Fruit fly (Drosophila melanogaster) whole organism, embryonic: ENCODE measurements around the gene Ubi-p5E.

Source experiments
- Adf1 ChIP-seq: fragments of 200-800 bp; sonication (Bioruptor generic); IDR thresholded peaks from 2 replicates; pipeline ENCODE4 v1.3.6; 2022; ENCODE audit warnings: missing biosample characterization, missing genetic modification characterization
- Bdp1 ChIP-seq: fragments of 200-800 bp; sonication (Bioruptor generic); optimal IDR thresholded peaks from 3 replicates; lab custom pipeline; 2016; ENCODE audit warnings: missing biosample characterization, missing genetic modification characterization
- CG10267 ChIP-seq: fragments of 200-800 bp; sonication (Bioruptor generic); optimal IDR thresholded peaks from 2 replicates; lab custom pipeline; 2018; ENCODE audit warnings: missing biosample characterization, mild to moderate bottlenecking, missing genetic modification characterization, moderate library complexity
- CG10321 ChIP-seq: fragments of 200-800 bp; sonication (Bioruptor generic); IDR thresholded peaks from 2 replicates; pipeline ENCODE4 v1.3.6; 2022; ENCODE audit warnings: missing biosample characterization, missing genetic modification characterization
- CG10431 ChIP-seq: fragments of 200-800 bp; sonication (Bioruptor generic); optimal IDR thresholded peaks from 3 replicates; lab custom pipeline; 2018; ENCODE audit warnings: missing biosample characterization, mild to moderate bottlenecking, missing genetic modification characterization
- CG11723 ChIP-seq: fragments of 200-800 bp; sonication (Bioruptor generic); optimal IDR thresholded peaks from 2 replicates; lab custom pipeline; 2017; ENCODE audit warnings: missing biosample characterization, mild to moderate bottlenecking, missing genetic modification characterization
- CG12071 ChIP-seq: fragments of 200-800 bp; sonication (Bioruptor generic); optimal IDR thresholded peaks from 3 replicates; lab custom pipeline; 2018; ENCODE audit warnings: missing biosample characterization, mild to moderate bottlenecking, missing genetic modification characterization
- CG12744 ChIP-seq: fragments of 200-800 bp; sonication (Bioruptor generic); optimal IDR thresholded peaks from 2 replicates; lab custom pipeline; 2016; ENCODE audit warnings: missing biosample characterization, missing genetic modification characterization
- CG13296 ChIP-seq: fragments of 200-800 bp; sonication (Bioruptor generic); optimal IDR thresholded peaks from 3 replicates; lab custom pipeline; 2018; ENCODE audit warnings: missing biosample characterization, mild to moderate bottlenecking, missing genetic modification characterization
- CG13624 ChIP-seq: fragments of 200-800 bp; sonication (Bioruptor generic); optimal IDR thresholded peaks from 2 replicates; lab custom pipeline; 2016; ENCODE audit warnings: missing biosample characterization, missing genetic modification characterization
- CG14441 ChIP-seq: fragments of 200-800 bp; sonication (Bioruptor generic); IDR thresholded peaks from 2 replicates; pipeline ENCODE4 v1.3.6; 2022; ENCODE audit warnings: missing biosample characterization, missing genetic modification characterization
- CG1529 ChIP-seq: fragments of 200-800 bp; sonication (Bioruptor generic); optimal IDR thresholded peaks from 3 replicates; lab custom pipeline; 2018; ENCODE audit warnings: missing biosample characterization, missing genetic modification characterization
- CG15601 ChIP-seq: fragments of 200-800 bp; sonication (Bioruptor generic); optimal IDR thresholded peaks from 3 replicates; lab custom pipeline; 2019; ENCODE audit warnings: missing biosample characterization, mild to moderate bottlenecking, missing genetic modification characterization, moderate library complexity
- CG16779 ChIP-seq: fragments of 200-800 bp; sonication (Bioruptor generic); IDR thresholded peaks from 2 replicates; pipeline ENCODE4 v1.3.6; 2022; ENCODE audit warnings: missing biosample characterization, missing genetic modification characterization
- CG17568 ChIP-seq: fragments of 200-800 bp; sonication (Bioruptor generic); optimal IDR thresholded peaks from 2 replicates; lab custom pipeline; 2018; ENCODE audit warnings: missing biosample characterization, mild to moderate bottlenecking, missing genetic modification characterization, moderate library complexity
- CG33213 ChIP-seq: fragments of 200-800 bp; sonication (Bioruptor generic); optimal IDR thresholded peaks from 3 replicates; lab custom pipeline; 2016; ENCODE audit warnings: missing biosample characterization, missing genetic modification characterization
- CG34224 ChIP-seq: fragments of 200-800 bp; sonication (Bioruptor generic); IDR thresholded peaks from 3 replicates; pipeline ENCODE4 v1.3.6; 2022; ENCODE audit warnings: missing biosample characterization, missing genetic modification characterization; ENCODE audit not compliant: partially characterized antibody
- CG3726 ChIP-seq: fragments of 200-800 bp; sonication (Bioruptor generic); IDR thresholded peaks from 3 replicates; pipeline ENCODE4, ENCODE4 v1.3.6; 2022; ENCODE audit warnings: missing biosample characterization, missing genetic modification characterization
- CG4282 ChIP-seq: fragments of 200-800 bp; sonication (Bioruptor generic); optimal IDR thresholded peaks from 2 replicates; lab custom pipeline; 2016; ENCODE audit warnings: missing biosample characterization, missing genetic modification characterization
- CG4617 ChIP-seq: fragments of 200-800 bp; sonication (Bioruptor generic); optimal IDR thresholded peaks from 3 replicates; lab custom pipeline; 2016; ENCODE audit warnings: missing biosample characterization, missing genetic modification characterization, borderline replicate concordance
- CG6689 ChIP-seq: fragments of 200-800 bp; sonication (Bioruptor generic); IDR thresholded peaks from 2 replicates; pipeline ENCODE4 v1.3.6; 2022; ENCODE audit warnings: missing biosample characterization, missing genetic modification characterization
- CG7556 ChIP-seq: fragments of 200-800 bp; sonication (Bioruptor generic); optimal IDR thresholded peaks from 2 replicates; lab custom pipeline; 2017; ENCODE audit warnings: missing biosample characterization, mild to moderate bottlenecking, missing genetic modification characterization
- CG7987 ChIP-seq: fragments of 200-800 bp; sonication (Bioruptor generic); optimal IDR thresholded peaks from 2 replicates; lab custom pipeline; 2018; ENCODE audit warnings: missing biosample characterization, mild to moderate bottlenecking, missing genetic modification characterization, moderate library complexity
- CG8290 ChIP-seq, 3 experiments: fragments of 200-800 bp; sonication (Bioruptor generic); optimal IDR thresholded peaks; 2 replicates each; lab custom pipeline; 2016 to 2019; ENCODE audit warnings: missing biosample characterization in 3 of 3, missing genetic modification characterization in 3 of 3, mild to moderate bottlenecking in 2 of 3, moderate library complexity in 1 of 3
- CG8388 ChIP-seq: fragments of 200-800 bp; sonication (Bioruptor generic); optimal IDR thresholded peaks from 2 replicates; lab custom pipeline; 2019; ENCODE audit warnings: missing biosample characterization, mild to moderate bottlenecking, missing genetic modification characterization, moderate library complexity
- Chrac-16 ChIP-seq: fragments of 200-800 bp; sonication (Bioruptor generic); optimal IDR thresholded peaks from 3 replicates; lab custom pipeline; 2016; ENCODE audit warnings: missing biosample characterization, missing genetic modification characterization
- Gsc ChIP-seq: fragments of 200-800 bp; sonication (Bioruptor generic); IDR thresholded peaks from 2 replicates; pipeline ENCODE4 v1.3.6; 2022; ENCODE audit warnings: missing biosample characterization, missing genetic modification characterization
- H15 ChIP-seq: fragments of 200-800 bp; sonication (Bioruptor generic); IDR thresholded peaks from 3 replicates; pipeline ENCODE4 v1.3.6; 2022; ENCODE audit warnings: missing biosample characterization, missing genetic modification characterization
- HHEX ChIP-seq: fragments of 200-800 bp; sonication (Bioruptor generic); optimal IDR thresholded peaks from 3 replicates; lab custom pipeline; 2017; ENCODE audit warnings: missing biosample characterization, mild to moderate bottlenecking, missing genetic modification characterization, missing genetic modification reagents
- HmgZ ChIP-seq: fragments of 200-800 bp; sonication (Bioruptor generic); optimal IDR thresholded peaks from 2 replicates; lab custom pipeline; 2018; ENCODE audit warnings: missing biosample characterization, mild to moderate bottlenecking, missing genetic modification characterization
- Hr78 ChIP-seq, 2 experiments: fragments of 200-800 bp in 1 of 2; fragments of >200 bp in 1 of 2; sonication (Bioruptor generic) in 1 of 2; optimal IDR thresholded peaks; 2 replicates each; lab custom pipeline; 2017 to 2019; ENCODE audit warnings: missing biosample characterization in 2 of 2, missing genetic modification characterization in 2 of 2, mild to moderate bottlenecking in 1 of 2, moderate library complexity in 1 of 2
- Mrtf ChIP-seq: fragments of 200-800 bp; sonication (Bioruptor generic); IDR thresholded peaks from 3 replicates; pipeline ENCODE4 v1.3.6; 2022; ENCODE audit warnings: missing biosample characterization, missing genetic modification characterization
- NC2α ChIP-seq: fragments of 200-800 bp; sonication (Bioruptor generic); optimal IDR thresholded peaks from 2 replicates; lab custom pipeline; 2016; ENCODE audit warnings: missing biosample characterization, missing genetic modification characterization
- NC2β ChIP-seq: fragments of 200-800 bp; sonication (Bioruptor generic); optimal IDR thresholded peaks from 2 replicates; lab custom pipeline; 2016; ENCODE audit warnings: missing biosample characterization, missing genetic modification characterization
- Ravus ChIP-seq: fragments of 200-800 bp; sonication (Bioruptor generic); IDR thresholded peaks from 2 replicates; pipeline ENCODE4 v1.3.6; 2022; ENCODE audit warnings: missing biosample characterization, missing genetic modification characterization
- Sox102F ChIP-seq: fragments of 200-800 bp; sonication (Bioruptor generic); optimal IDR thresholded peaks from 2 replicates; lab custom pipeline; 2018; ENCODE audit warnings: missing biosample characterization, mild to moderate bottlenecking, missing genetic modification characterization, moderate library complexity
- YL-1 ChIP-seq: fragments of 200-800 bp; sonication (Bioruptor generic); optimal IDR thresholded peaks from 3 replicates; lab custom pipeline; 2017; ENCODE audit warnings: missing biosample characterization, mild to moderate bottlenecking, missing genetic modification characterization
- ase ChIP-seq: fragments of 200-800 bp; sonication (Bioruptor generic); IDR thresholded peaks from 3 replicates; pipeline ENCODE4 v1.3.6; 2022; ENCODE audit warnings: missing biosample characterization, missing genetic modification characterization
- bab2 ChIP-seq: fragments of 200-800 bp; sonication (Bioruptor generic); optimal IDR thresholded peaks from 2 replicates; lab custom pipeline; 2016; ENCODE audit warnings: missing biosample characterization, missing genetic modification characterization
- cad ChIP-seq: fragments of >200 bp; optimal IDR thresholded peaks from 2 replicates; lab custom pipeline; 2017; ENCODE audit warnings: missing biosample characterization, missing genetic modification characterization
- croc ChIP-seq: fragments of 200-800 bp; sonication (Bioruptor generic); conservative IDR thresholded peaks from 3 replicates; pipeline ENCODE4 v1.3.6; 2022; ENCODE audit warnings: missing biosample characterization, missing genetic modification characterization
- danr ChIP-seq: fragments of 200-800 bp; sonication (Bioruptor generic); IDR thresholded peaks from 2 replicates; pipeline ENCODE4 v1.3.6; 2022; ENCODE audit warnings: missing biosample characterization, missing genetic modification characterization
- exex ChIP-seq: fragments of 200-800 bp; sonication (Bioruptor generic); optimal IDR thresholded peaks from 4 replicates; lab custom pipeline; 2018; ENCODE audit warnings: missing biosample characterization, mild to moderate bottlenecking, missing genetic modification characterization, moderate library complexity
- fu2 ChIP-seq: fragments of 200-800 bp; sonication (Bioruptor generic); optimal IDR thresholded peaks from 2 replicates; lab custom pipeline; 2016; ENCODE audit warnings: missing biosample characterization, missing genetic modification characterization
- maf-S ChIP-seq: fragments of 200-800 bp; sonication (Bioruptor generic); optimal IDR thresholded peaks from 2 replicates; lab custom pipeline; 2016; ENCODE audit warnings: missing biosample characterization, missing genetic modification characterization
- mirr ChIP-seq: fragments of 200-800 bp; sonication (Bioruptor generic); optimal IDR thresholded peaks from 3 replicates; lab custom pipeline; 2018; ENCODE audit warnings: missing biosample characterization, mild to moderate bottlenecking, missing genetic modification characterization
- so ChIP-seq: fragments of 200-800 bp; sonication (Bioruptor generic); IDR thresholded peaks from 3 replicates; pipeline ENCODE4 v1.3.6; 2022; ENCODE audit warnings: missing biosample characterization, missing genetic modification characterization
- sqz ChIP-seq: fragments of 200-800 bp; sonication (Bioruptor generic); optimal IDR thresholded peaks from 3 replicates; lab custom pipeline; 2018; ENCODE audit warnings: missing biosample characterization, mild to moderate bottlenecking, missing genetic modification characterization
- sug ChIP-seq: fragments of 200-800 bp; optimal IDR thresholded peaks from 2 replicates; lab custom pipeline; 2019; ENCODE audit warnings: missing biosample characterization, mild to moderate bottlenecking, missing genetic modification characterization, moderate library complexity
- vvl ChIP-seq: fragments of 200-800 bp; sonication (Bioruptor generic); IDR thresholded peaks from 2 replicates; pipeline ENCODE4 v1.3.6; 2022; ENCODE audit warnings: missing biosample characterization, missing genetic modification characterization

The Ubi-p5E gene

dm6 chrX:6263614-6264130, 15.8 kb downstream of the Ubi-p5E start (continued):
- TF ChIP-seq CG12071 (GFP tag; lab: Kevin White, UChicago) = peak; percentile 74
- no peak for TF ChIP-seq CG16779 (GFP tag; lab: Robert Waterston, UW)
- TF ChIP-seq Hr78 (GFP tag; optimal IDR thresholded peaks at IDR 0.05; lab: Kevin White, UChicago) = peak in 1 of 2 experiments; percentile 64
- peak; percentile 42; the same call in 1 of the 3 replicates for TF ChIP-seq croc (GFP tag; lab: Robert Waterston, UW)
- peak; percentile 33 for TF ChIP-seq Bdp1
- TF ChIP-seq CG17568 = peak; percentile 62
- no peak for TF ChIP-seq Gsc (GFP tag; lab: Robert Waterston, UW)
- peak; percentile 43 for TF ChIP-seq YL-1 (GFP tag; lab: Kevin White, UChicago)
- peak; percentile 45; the same call in 1 of the 3 replicates for TF ChIP-seq ase (GFP tag; lab: Robert Waterston, UW)
- peak; percentile 32 for TF ChIP-seq fu2 (GFP tag; lab: Kevin White, UChicago)
- TF ChIP-seq CG10267 = peak; percentile 65
- TF ChIP-seq Chrac-16 = peak; percentile 39
- TF ChIP-seq maf-S (GFP tag; lab: Kevin White, UChicago) = no peak
- TF ChIP-seq CG13296 (GFP tag; lab: Kevin White, UChicago) = peak; percentile 87
- TF ChIP-seq CG4617 (GFP tag; lab: Kevin White, UChicago) = no peak
- peak; percentile 87 for TF ChIP-seq exex (tag; lab: Kevin White, UChicago)
- peak; percentile 55 for TF ChIP-seq bab2 (GFP tag; lab: Kevin White, UChicago)
- TF ChIP-seq CG6689 (GFP tag; lab: Robert Waterston, UW) = peak; percentile 79
- no peak for TF ChIP-seq NC2α (GFP tag; lab: Kevin White, UChicago)
- TF ChIP-seq Ravus = no peak
- no peak for TF ChIP-seq NC2β
- TF ChIP-seq CG12744 (GFP tag; lab: Kevin White, UChicago) = peak; percentile 49
- peak; percentile 63 for TF ChIP-seq CG8388 (GFP tag; lab: Kevin White, UChicago)
- TF ChIP-seq CG7987 (GFP tag; lab: Kevin White, UChicago) = peak; percentile 44
- TF ChIP-seq danr (GFP tag; lab: Robert Waterston, UW) = peak; percentile 59; the same call in 1 of the 2 replicates
- TF ChIP-seq CG10321 = no peak
- peak; percentile 75 for TF ChIP-seq HmgZ (tag; lab: Kevin White, UChicago)
- TF ChIP-seq vvl (GFP tag; lab: Robert Waterston, UW) = no peak; the same call in 1 of the 2 replicates
- peak; percentile 11; the same call in 1 of the 2 replicates for TF ChIP-seq Adf1 (GFP tag; lab: Robert Waterston, UW)
- TF ChIP-seq CG1529 (GFP tag; lab: Kevin White, UChicago) = peak; percentile 24
- peak; percentile 49 for TF ChIP-seq CG13624 (GFP tag; lab: Kevin White, UChicago)
- TF ChIP-seq CG4282 (GFP tag; lab: Kevin White, UChicago) = no peak
- TF ChIP-seq Mrtf (GFP tag; lab: Robert Waterston, UW) = peak; percentile 46; the same call in 1 of the 3 replicates
- TF ChIP-seq sug (tag; lab: Kevin White, UChicago) = peak; percentile 95
- TF ChIP-seq CG3726 (GFP tag; lab: Robert Waterston, UW) = no peak
- TF ChIP-seq CG7556 (GFP tag; lab: Kevin White, UChicago) = peak; percentile 86
- peak; percentile 57 for TF ChIP-seq sqz
- peak; percentile 73 for TF ChIP-seq CG11723 (GFP tag; lab: Kevin White, UChicago)
- TF ChIP-seq HHEX (GFP tag; lab: Kevin White, UChicago) = peak; percentile 82
- TF ChIP-seq CG14441 (GFP tag; lab: Robert Waterston, UW) = peak; percentile 63
- TF ChIP-seq CG34224 = no peak
- peak; percentile 76 for TF ChIP-seq Sox102F
- TF ChIP-seq cad (GFP tag; lab: Kevin White, UChicago) = no peak
- TF ChIP-seq mirr (GFP tag; lab: Kevin White, UChicago) = peak; percentile 84
- peak; percentile 79; the same call in 2 of the 3 replicates for TF ChIP-seq so
- peak; percentile 23 for TF ChIP-seq CG15601 (tag; lab: Kevin White, UChicago)
- TF ChIP-seq CG33213 (GFP tag; lab: Kevin White, UChicago) = peak; percentile 16
- no peak for TF ChIP-seq H15
- TF ChIP-seq CG8290 (GFP tag; optimal IDR thresholded peaks at IDR 0.05; lab: Kevin White, UChicago) = no peak
- TF ChIP-seq CG8290 (tag; optimal IDR thresholded peaks at IDR 0.05; lab: Kevin White, UChicago) = peak in 1 of 2 experiments; percentile 64
- no peak for TF ChIP-seq CG10431 (GFP tag; lab: Kevin White, UChicago)
